Worm (Caenorhabditis elegans): Measurements from ENCODE around the gene stg-2.

stg-2 gene

DNA sequence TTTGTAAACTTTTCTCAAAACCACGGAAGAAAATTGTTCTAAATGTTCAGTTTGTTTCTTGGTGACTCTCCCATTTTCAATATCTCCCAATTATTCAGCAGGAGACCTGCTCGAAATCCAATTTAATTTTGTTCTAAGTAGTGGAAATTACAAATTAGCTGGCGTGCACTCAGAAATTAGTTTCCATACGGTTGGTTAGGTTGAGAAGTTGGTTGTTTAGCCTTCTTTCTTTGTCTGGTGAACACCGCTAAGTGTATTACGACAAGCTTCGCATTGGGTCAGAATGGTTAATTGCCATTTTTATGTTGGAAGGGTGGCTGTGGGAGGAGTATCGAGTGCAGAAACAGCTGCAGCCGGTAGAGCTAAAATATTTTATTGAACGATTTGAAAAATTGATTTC lies 4.9 kb upstream of the stg-2 start:
- TF ChIP-seq dmd-6 (GFP tag; IDR thresholded peaks at IDR 0.05) (no peak), vab-7 (GFP tag; IDR thresholded peaks at IDR 0.05) (0 out of 2 replicates have a peak, but pooled peaks have one; percentile 8)

DNA sequence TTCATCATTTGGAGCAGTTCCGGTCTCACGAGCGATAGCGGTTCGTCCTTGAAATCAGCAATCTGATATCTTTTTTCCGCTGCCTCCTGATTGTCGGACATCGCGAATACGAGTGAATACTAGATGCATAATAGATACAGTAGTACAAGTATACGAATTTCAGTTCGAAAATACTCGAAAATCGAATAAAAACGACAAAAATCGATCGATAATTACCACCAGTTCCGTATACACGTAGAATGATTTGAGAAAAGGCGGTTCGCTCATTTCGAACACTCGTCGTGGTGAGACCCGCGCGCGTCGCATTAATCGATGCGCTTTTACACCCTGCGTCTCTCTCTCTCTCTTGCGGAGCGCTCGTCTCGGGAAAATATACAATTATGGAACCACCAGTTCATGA lies 3.3 kb upstream of the stg-2 start, which contains the start of gene F12D9.2:
Gene F12D9.2 (minus strand): TSS at position 101 of the 400 bp plus-strand sequence.
- TF ChIP-seq fkh-10 (GFP tag; optimal IDR thresholded peaks at IDR 0.05), result no peak
- no peak for TF ChIP-seq daf-16 (GFP tag; optimal IDR thresholded peaks at IDR 0.05)
- TF ChIP-seq daf-16 (tag; optimal IDR thresholded peaks at IDR 0.05), result no peak
- no peak for TF ChIP-seq cey-2 (tag; optimal IDR thresholded peaks at IDR 0.05; ENCODE audit: borderline replicate concordance, insufficient read depth)
- TF ChIP-seq F49E8.2 (tag; optimal IDR thresholded peaks at IDR 0.05; ENCODE audit: borderline replicate concordance), result no peak
- no peak for TF ChIP-seq nhr-48 (tag; optimal IDR thresholded peaks at IDR 0.05)
- TF ChIP-seq D1046.2 (GFP tag; IDR thresholded peaks at IDR 0.05), result no peak
- TF ChIP-seq duxl-1 (tag; optimal IDR thresholded peaks at IDR 0.05; ENCODE audit: poor library complexity), result no peak
- TF ChIP-seq dve-1 (tag; optimal IDR thresholded peaks at IDR 0.05; ENCODE audit: insufficient read depth), result no peak
- no peak for TF ChIP-seq egl-27 (tag; optimal IDR thresholded peaks at IDR 0.05)
- no peak for TF ChIP-seq hlh-30 (tag; optimal IDR thresholded peaks at IDR 0.05; ENCODE audit: insufficient read depth)

DNA sequence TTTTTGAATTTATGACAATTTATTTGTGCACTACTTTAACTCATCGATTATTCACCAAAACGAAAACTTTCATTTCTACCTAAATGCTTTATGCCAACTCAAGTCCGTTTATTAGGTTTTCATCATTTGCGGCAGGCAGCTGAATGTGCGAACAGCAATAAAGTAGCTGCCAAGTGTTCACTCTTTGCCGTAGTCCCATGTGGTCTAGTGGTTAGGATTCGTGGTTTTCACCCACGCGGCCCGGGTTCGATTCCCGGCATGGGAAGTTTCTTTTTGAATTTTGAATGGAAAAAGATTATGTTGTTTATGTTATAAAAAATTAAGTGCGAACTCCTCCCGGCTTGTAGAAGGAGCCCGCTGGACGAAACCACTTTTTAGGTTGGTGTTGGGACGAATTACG lies 2.6 kb upstream of the stg-2 start:
- TF ChIP-seq zip-2 (tag; optimal IDR thresholded peaks at IDR 0.05) (no peak), daf-12 (tag; optimal IDR thresholded peaks at IDR 0.05) (no peak), lim-7 (GFP tag; IDR thresholded peaks at IDR 0.05) (peak; percentile 94), F26F4.8 (GFP tag; conservative IDR thresholded peaks at IDR 0.05) (0 out of 2 replicates have a peak, but pooled peaks have one; percentile 60), madf-5 (GFP tag; IDR thresholded peaks at IDR 0.05) (0 out of 4 replicates have a peak, but pooled peaks have one; percentile 69 to 70), zfp-2 (tag; optimal IDR thresholded peaks at IDR 0.05) (no peak), mes-2 (tag; optimal IDR thresholded peaks at IDR 0.05; ENCODE audit: poor library complexity, severe bottlenecking) (peak; percentile 72), ceh-28 (tag; optimal IDR thresholded peaks at IDR 0.05) (no peak), dmd-6 (GFP tag; IDR thresholded peaks at IDR 0.05) (peak; percentile 52), hlh-30 (tag; optimal IDR thresholded peaks at IDR 0.05; ENCODE audit: insufficient read depth) (peak; percentile 56), hmg-1.1 (GFP tag; IDR thresholded peaks at IDR 0.05) (peak; percentile 83), attf-4 (tag; optimal IDR thresholded peaks at IDR 0.05) (no peak), egl-43 (GFP tag; IDR thresholded peaks at IDR 0.05) (peak; percentile 96), spr-3 (GFP tag; optimal IDR thresholded peaks at IDR 0.05) (peak; percentile 53), ceh-44 (GFP tag; IDR thresholded peaks at IDR 0.05) (peak; percentile 88), Y48G9A.11 (GFP tag; IDR thresholded peaks at IDR 0.05) (peak; percentile 61; the same call in 1 of the 2 replicates), nhr-237 (tag; optimal IDR thresholded peaks at IDR 0.05) (no peak), cey-2 (tag; optimal IDR thresholded peaks at IDR 0.05; ENCODE audit: borderline replicate concordance, insufficient read depth) (no peak), hif-1 (tag; optimal IDR thresholded peaks at IDR 0.05) (peak in 1 of 2 experiments; percentile 30), nhr-77 (tag; optimal IDR thresholded peaks at IDR 0.05) (no peak), lsy-2 (tag; optimal IDR thresholded peaks at IDR 0.05) (peak in 1 of 2 experiments; percentile 61), mxl-2 (GFP tag; conservative IDR thresholded peaks at IDR 0.05) (peak; percentile 80), ceh-20 (GFP tag; IDR thresholded peaks at IDR 0.05) (peak; percentile 62; the same call in 1 of the 2 replicates), arid-1 (GFP tag; conservative IDR thresholded peaks at IDR 0.05) (peak; percentile 89), lin-1 (GFP tag; IDR thresholded peaks at IDR 0.05) (peak; percentile 56; the same call in 1 of the 2 replicates), zag-1 (tag; optimal IDR thresholded peaks at IDR 0.05) (no peak), pha-4 (GFP tag; IDR thresholded peaks at IDR 0.05) (peak; percentile 88), pha-4 (tag; optimal IDR thresholded peaks at IDR 0.05) (no peak), duxl-1 (tag; optimal IDR thresholded peaks at IDR 0.05; ENCODE audit: poor library complexity) (peak; percentile 51), snpc-1.2 (GFP tag; IDR thresholded peaks at IDR 0.05) (peak; percentile 92), unc-39 (tag; optimal IDR thresholded peaks at IDR 0.05) (no peak), daf-8 (GFP tag; IDR thresholded peaks at IDR 0.05) (0 out of 2 replicates have a peak, but pooled peaks have one; percentile 67), set-16 (GFP tag; IDR thresholded peaks at IDR 0.05) (0 out of 2 replicates have a peak, but pooled peaks have one; percentile 12), zip-11 (GFP tag; IDR thresholded peaks at IDR 0.05) (0 out of 2 replicates have a peak, but pooled peaks have one; percentile 62), egl-27 (tag; optimal IDR thresholded peaks at IDR 0.05) (no peak), nhr-41 (GFP tag; IDR thresholded peaks at IDR 0.05) (peak; percentile 51; the same call in 1 of the 2 replicates), rbr-2 (tag; optimal IDR thresholded peaks at IDR 0.05) (peak; percentile 35)

Data from whole organism, L4 larva.